Fruit fly (Drosophila melanogaster) ovary, adult (tissue): ENCODE results near the gene CG34138.

ENCODE experiments used
- CG17801 ChIP-seq: fragments of 200-800 bp; optimal IDR thresholded peaks from 2 replicates; lab custom pipeline; 2019; ENCODE audit warnings: missing biosample characterization, mild to moderate bottlenecking, missing genetic modification characterization, moderate library complexity; ENCODE audit not compliant: partially characterized antibody

Gene CG34138

DNA sequence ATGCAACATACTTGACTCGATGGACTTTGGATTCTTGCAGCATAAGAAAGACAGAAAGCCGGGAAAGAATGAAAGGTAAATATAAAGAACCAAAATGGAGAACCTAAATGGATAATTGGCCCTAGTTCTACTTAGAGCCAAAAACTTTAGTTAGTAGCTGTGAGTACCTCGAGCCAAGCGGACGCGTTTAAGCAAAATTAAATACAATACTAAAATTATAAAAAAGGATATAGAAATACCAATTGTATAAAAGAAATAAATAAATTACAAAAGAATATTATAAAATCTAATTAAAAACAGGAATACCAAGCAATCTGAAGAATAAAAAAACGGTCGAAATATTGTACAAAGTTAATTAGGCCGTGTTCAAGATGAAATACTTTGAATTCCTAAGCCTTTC is at the start of gene CG34138:
TSS of gene CG34138 (plus strand) at position 301 of the 400 bp plus-strand sequence.
- no peak for TF ChIP-seq CG17801 (GFP tag; lab: Kevin White, UChicago)

DNA sequence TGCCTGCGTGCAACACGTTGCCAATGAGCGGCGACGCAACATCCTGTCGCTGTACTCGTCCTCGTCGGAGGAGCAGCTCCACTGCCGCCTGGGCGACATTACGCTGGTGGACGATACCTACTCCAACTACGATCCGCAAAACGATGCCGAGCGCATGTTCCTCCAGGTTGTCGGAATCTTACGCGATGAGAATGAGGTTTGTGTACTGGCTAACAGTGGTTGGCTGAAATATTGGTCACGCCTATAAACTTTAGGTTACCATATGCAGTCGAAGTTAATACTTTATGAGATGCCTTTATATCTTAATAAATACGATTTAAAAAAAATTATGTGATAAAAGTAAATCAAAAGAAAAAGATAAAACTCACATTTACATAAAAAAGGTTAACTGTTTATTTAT is 48.4 kb upstream of the CG34138 start:
- no peak for TF ChIP-seq CG17801 (GFP tag; lab: Kevin White, UChicago)

DNA sequence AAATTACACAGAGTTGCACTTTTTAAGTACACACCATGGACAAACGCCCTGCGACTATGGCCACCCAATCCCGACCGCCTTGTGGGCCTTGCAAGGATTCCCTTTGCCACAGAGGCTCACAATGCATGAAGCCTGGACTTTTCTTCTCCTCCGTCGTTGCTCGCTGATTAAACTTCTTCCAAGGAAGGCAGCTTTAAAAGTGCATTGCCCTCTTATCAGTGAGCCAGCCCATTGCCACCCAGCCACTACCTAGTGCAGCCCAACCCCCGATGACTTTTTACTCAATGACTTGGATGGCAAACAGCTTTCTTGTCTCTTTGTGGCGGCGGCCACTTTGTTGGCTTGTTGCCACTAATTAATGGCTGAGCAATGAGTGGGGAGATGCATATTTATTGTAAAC is 47.1 kb upstream of the CG34138 start:
- no peak for TF ChIP-seq CG17801 (GFP tag; lab: Kevin White, UChicago)

DNA sequence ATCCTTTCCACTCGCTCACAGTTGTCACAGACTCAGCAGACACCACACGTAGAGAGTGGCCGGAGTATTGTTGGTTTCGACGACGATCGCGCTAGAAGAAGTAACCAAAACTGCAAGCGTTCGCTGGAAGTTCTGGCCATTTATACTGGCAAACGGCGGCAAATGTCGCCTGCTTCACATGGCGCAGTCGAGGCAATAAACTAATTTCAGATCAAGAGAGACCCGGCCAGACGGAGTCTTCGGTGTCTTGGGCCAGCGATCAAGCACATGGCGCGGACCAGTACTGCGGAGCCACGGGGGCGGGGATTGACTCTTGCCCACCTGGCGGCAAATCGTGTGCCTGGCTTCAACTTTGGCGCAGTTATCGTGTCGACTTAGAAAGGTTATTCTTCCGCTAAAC is 35.9 kb upstream of the CG34138 start, which contains the start of gene Cpr92A:
TSS of gene Cpr92A (minus strand) at position 101 of the 400 bp plus-strand sequence.
- no peak for TF ChIP-seq CG17801 (GFP tag; lab: Kevin White, UChicago)

DNA sequence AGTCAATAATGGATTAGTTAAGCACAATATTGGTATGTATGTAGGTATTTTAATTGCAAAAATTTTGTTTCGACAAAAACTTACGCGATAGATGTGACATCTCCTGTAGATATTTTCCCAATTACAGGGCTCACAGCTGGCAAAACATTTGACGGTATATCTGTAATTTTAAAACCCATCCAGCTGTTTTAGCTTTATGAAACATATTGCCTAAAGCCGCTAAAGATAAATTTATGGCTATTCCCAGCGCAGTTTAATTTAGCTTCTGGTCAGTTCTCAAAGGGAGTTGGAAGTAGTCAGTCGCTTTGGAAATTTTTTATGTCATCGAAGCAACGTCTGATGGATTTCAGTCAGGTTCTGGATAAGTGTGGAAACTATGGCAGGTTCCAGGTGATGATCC is 34.4 kb upstream of the CG34138 start, which contains the start of gene CG7333:
TSS of gene CG7333 (plus strand) at position 301 of the 400 bp plus-strand sequence.
- TF ChIP-seq CG17801 (GFP tag; lab: Kevin White, UChicago) = no peak

DNA sequence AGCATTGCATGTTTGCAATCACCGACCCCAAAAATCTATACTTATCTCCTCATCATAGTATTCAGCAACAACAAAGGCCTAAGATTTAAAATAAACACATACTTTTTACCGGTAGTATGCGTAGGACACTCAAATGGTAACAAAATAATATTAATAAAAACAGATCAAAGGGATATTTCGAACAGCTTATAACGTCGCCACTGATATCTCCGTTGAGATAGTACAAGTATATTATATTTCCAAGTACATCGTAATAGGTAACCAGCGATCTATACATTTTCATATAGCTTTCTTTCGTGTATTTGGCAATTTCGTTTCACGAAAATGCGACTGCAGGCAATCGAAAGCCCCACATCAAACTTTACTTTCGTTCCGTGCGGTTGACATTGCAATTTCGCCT is 31.8 kb upstream of the CG34138 start, which contains the start of gene CG7342:
TSS of gene CG7342 (plus strand) at position 380 of the 400 bp plus-strand sequence.
- no peak for TF ChIP-seq CG17801 (GFP tag; lab: Kevin White, UChicago)

DNA sequence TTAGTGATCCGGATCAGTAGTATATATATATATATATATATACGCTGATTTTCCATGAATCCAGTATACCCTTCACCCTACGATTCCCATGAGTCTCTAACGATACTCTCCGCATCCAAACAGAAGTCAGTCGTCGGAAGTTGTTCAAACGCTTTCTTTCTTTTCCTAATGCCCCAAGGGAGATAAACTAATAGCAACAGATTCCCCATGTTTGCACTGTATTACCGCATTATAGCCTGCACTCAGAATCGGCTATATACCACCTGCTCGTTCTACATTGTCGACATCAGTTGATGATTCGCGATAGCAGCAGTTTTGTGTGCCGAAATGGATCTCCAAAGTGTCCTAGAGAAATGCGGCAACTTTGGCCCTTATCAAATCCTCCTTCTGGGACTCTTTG is 27.8 kb upstream of the CG34138 start, which contains the start of gene CG17751:
TSS of gene CG17751 (plus strand) at position 301 of the 400 bp plus-strand sequence.
- TF ChIP-seq CG17801 (GFP tag; lab: Kevin White, UChicago) = no peak

DNA sequence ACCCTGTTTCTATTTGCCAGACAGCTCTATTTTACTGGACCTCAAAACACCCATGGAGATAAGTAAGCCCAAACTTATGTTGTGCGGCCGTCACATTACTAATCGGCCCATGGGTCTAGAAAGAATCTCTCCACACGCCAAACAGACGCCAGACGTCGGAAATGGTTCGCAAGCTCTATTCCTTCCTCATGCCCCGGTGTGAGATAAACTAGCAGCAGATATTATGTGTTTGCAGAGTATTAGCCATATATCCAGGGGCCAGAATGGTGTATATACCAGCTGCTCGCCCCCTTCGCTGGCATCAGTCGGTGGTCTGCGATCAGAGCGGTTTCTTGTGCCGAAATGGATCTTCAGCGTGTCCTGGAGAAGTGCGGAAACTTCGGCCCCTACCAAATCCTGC is 24.8 kb upstream of the CG34138 start, which contains the start of gene CG17752:
TSS of gene CG17752 (plus strand) at position 301 of the 400 bp plus-strand sequence.
- TF ChIP-seq CG17801 (GFP tag; lab: Kevin White, UChicago) = no peak

DNA sequence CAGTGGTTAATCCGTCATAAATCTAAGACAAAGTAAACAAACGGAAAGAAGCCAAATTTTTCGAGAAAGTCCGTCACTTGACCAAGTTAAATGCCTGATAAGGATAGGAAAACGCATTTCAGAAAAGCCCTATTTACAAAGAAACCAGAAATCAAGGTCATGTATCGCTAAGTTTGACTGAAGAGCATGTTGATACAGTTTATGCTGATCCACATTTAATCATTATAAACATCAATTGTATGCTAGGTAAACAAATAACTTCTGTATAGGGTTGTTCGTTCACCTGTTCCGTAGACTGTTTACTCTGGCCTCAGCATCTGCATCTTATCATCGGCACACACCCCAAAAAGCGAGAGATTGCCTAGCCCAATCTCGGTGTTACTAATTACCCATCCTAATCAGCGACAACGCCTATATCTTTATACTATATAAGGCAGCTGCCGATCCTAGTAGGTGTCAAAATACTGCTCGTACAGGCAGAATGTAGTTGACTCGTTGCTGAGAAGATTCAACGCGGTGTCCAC is 21.8 kb upstream of the CG34138 start, which contains the start of gene CG16727:
TSS of gene CG16727 (plus strand) at position 474 of the 524 bp plus-strand sequence.
- no peak for TF ChIP-seq CG17801 (GFP tag; lab: Kevin White, UChicago)

DNA sequence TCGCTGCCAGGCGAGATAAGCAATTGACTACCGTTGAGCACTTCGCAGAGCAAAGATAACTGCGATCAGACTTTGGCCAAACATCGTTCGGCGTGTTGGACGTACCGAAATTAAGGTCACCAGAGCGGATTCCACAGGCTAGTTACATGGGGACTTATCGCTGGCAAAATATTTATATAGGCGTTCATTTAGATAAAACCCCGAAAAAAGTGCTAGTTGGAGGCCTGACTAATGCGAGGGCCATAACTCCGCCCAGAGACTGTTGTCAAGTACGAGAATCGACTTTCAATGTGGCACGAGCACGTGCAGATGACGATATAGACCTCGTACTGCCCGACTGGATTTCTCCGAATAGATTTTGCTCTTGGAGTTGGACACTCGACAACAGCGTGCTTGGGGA is 14.8 kb upstream of the CG34138 start:
- no peak for TF ChIP-seq CG17801 (GFP tag; lab: Kevin White, UChicago)

DNA sequence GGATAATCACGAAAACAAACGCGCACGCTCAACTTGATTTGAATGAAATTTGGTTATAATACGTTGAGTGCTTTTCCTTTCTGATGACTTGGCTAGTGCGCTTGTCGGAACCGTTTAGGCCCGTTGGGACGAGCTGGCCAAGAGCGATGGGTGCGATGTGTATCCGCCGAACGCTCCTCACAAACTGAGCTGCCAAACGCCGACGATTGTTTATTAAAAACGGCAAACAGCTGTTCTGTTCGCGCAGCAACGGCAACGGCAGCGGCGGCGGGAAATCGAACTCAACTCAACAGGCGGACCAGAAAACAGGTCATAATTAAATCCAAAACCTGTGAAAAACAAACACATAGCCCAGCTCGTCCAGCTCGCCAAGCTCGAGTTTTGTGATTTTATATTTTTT is 13.8 kb upstream of the CG34138 start:
- TF ChIP-seq CG17801 (GFP tag; lab: Kevin White, UChicago) = no peak

DNA sequence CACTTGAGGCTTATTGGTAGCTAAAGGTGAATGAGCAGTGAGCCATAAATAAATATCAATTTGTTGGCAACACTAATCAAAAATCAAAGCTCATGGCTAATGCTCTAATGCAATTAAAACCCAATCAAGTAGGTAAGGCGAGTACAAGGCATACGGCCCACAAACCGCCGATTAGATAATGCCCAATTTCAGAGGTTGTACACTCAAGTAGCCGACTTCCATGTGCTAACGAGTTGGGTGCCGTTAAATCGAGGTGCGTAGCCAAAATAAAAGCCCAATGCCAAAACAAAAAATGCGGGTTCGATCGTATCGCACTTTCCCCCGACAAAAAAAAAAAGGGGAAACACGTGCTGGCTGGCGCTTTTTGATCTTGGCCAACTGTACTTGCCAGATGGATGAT is 12.7 kb upstream of the CG34138 start:
- no peak for TF ChIP-seq CG17801 (GFP tag; lab: Kevin White, UChicago)

DNA sequence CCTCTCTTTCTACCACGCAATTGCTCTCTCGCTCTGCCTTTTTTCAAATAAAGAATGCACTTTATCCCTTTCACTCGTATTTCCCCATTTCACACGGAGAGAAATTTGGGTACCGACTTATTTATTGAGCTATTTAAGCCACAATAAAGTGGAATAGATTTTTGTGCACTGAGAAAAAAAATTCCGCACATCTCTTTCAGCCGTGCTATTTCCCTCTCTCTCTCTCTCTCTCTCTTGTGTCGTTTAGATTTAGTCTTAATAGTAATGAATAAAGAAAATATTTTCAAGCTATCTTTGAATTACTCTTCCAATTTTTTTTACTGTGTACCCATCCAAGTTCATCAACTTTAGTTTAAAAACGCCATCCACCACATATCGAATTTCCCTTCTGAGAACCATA is 11.1 kb upstream of the CG34138 start:
- TF ChIP-seq CG17801 (GFP tag; lab: Kevin White, UChicago) = peak; percentile 73

DNA sequence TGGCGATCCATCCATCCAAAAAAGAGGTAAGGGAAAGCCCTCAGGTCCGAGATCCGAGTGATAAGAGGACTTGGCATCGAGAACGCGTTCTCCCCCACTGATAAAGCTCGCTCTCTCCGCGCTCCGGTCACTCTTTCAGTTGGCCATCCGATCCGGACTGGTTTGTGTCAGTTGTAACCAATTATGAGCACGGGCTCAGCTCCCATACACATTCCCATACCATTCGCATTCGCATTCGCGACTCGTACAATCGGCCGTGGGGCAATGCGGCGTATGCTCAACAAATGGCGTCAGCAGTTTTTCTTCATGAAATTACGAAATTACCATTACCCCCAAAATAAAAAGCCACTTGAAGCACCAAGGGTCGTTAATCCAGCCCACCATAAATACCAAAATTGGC is 10.3 kb upstream of the CG34138 start:
- no peak for TF ChIP-seq CG17801 (GFP tag; lab: Kevin White, UChicago)

DNA sequence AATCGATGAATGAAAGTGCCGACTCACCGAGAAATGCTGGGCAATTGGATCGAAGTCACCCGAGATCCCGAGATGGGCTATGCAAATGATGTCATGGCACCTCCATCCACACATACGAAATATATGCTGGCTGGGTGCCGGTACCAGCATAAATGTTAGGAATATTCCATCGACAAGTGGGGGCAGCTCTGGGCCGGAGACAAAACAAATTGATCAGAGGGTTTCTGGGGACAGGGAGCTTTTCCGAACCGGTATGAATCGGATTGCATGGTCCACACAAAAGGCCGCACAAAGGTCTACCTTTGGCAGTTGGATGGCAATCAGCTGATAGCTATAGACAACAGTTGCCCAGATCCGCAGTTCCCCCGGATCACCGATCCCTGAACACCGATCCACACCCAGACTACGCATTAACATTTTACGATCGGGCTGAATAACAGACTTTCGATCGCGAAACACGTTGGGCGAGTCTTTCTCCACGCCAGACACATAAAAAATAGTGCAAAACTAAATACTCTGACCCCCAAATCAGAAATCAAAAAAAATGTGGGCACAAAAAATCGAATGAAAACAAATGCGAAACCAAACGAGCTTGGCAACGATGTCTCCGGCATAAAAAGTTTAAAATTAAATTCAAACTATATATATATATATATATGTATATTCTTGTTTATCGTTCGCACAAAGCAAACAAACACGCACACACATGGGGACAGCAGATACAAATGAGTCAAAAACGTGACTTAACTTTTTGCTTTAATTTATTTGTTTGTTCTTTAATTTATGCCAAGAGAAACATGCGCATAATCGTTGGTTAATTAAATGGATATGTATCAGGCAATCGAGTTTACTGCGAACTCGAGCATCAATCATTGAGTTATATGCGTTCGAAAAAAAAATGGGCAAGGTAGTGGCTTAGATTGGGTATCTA is 9.2 kb upstream of the CG34138 start:
- TF ChIP-seq CG17801 (GFP tag; lab: Kevin White, UChicago) = no peak
